Worm (Caenorhabditis elegans) whole organism, L3 larva: ENCODE data around the gene F17H10.1.

Experiments used
- R02D3.7 ChIP-seq: fragments of 150-350 bp; optimal IDR thresholded peaks from 2 replicates; lab custom pipeline; 2014; ENCODE audit warnings: missing biosample characterization, missing genetic modification characterization
- ZK546.5 ChIP-seq: sonication (generic microtip); optimal IDR thresholded peaks from 2 replicates; lab custom pipeline; 2017; ENCODE audit warnings: missing biosample characterization, missing genetic modification characterization
- aly-2 ChIP-seq: fragments of 150-350 bp; optimal IDR thresholded peaks from 2 replicates; lab custom pipeline; 2014; ENCODE audit warnings: missing biosample characterization, missing genetic modification characterization
- ama-1 ChIP-seq: fragments of 150-350 bp; optimal IDR thresholded peaks from 2 replicates; lab custom pipeline; 2018
- ceh-16 ChIP-seq: sonication (generic microtip); optimal IDR thresholded peaks from 2 replicates; lab custom pipeline; 2017; ENCODE audit warnings: missing biosample characterization, missing genetic modification characterization
- ceh-28 ChIP-seq: fragments of 150-350 bp; optimal IDR thresholded peaks from 2 replicates; lab custom pipeline; 2014; ENCODE audit warnings: missing biosample characterization, missing genetic modification reagents, missing genetic modification characterization
- ceh-82 ChIP-seq: fragments of 150-350 bp; optimal IDR thresholded peaks from 2 replicates; lab custom pipeline; 2014; ENCODE audit warnings: missing biosample characterization, missing genetic modification characterization
- ceh-9 ChIP-seq: sonication (generic microtip); optimal IDR thresholded peaks from 2 replicates; lab custom pipeline; 2018; ENCODE audit warnings: missing biosample characterization, missing genetic modification characterization
- daf-12 ChIP-seq: fragments of 150-350 bp; optimal IDR thresholded peaks from 2 replicates; lab custom pipeline; 2014; ENCODE audit warnings: missing biosample characterization, missing genetic modification reagents, missing genetic modification characterization
- egl-27 ChIP-seq: sonication (generic microtip); optimal IDR thresholded peaks from 4 replicates; lab custom pipeline; 2017; ENCODE audit warnings: missing biosample characterization, missing genetic modification reagents, missing genetic modification characterization
- egl-5 ChIP-seq: fragments of 150-350 bp; optimal IDR thresholded peaks from 2 replicates; lab custom pipeline; 2017; ENCODE audit warnings: missing biosample characterization, missing genetic modification reagents, missing genetic modification characterization, inconsistent platforms
- elt-1 ChIP-seq: fragments of 150-350 bp; optimal IDR thresholded peaks from 2 replicates; lab custom pipeline; 2014; ENCODE audit warnings: missing biosample characterization, missing genetic modification characterization
- elt-2 ChIP-seq: sonication (generic microtip); optimal IDR thresholded peaks from 2 replicates; lab custom pipeline; 2016; ENCODE audit warnings: missing genetic modification reagents, mild to moderate bottlenecking, missing genetic modification characterization, missing compliant biosample characterization
- elt-3 ChIP-seq, 3 experiments: fragments of 150-350 bp in 1 of 3; sonication (generic microtip) in 2 of 3; optimal IDR thresholded peaks; 2 replicates in 2 of 3; 4 replicates in 1 of 3; lab custom pipeline; 2014 to 2017; ENCODE audit warnings: missing biosample characterization in 3 of 3, missing genetic modification characterization in 3 of 3
- eor-1 ChIP-seq, 2 experiments: fragments of 150-350 bp; optimal IDR thresholded peaks; 2 replicates each; lab custom pipeline; 2014 to 2018; ENCODE audit warnings: missing biosample characterization in 2 of 2, missing genetic modification characterization in 2 of 2
- fkh-10 ChIP-seq: sonication (generic microtip); optimal IDR thresholded peaks from 2 replicates; lab custom pipeline; 2017; ENCODE audit warnings: missing biosample characterization, missing genetic modification reagents, missing genetic modification characterization
- fkh-2 ChIP-seq: fragments of 150-350 bp; optimal IDR thresholded peaks from 2 replicates; lab custom pipeline; 2014; ENCODE audit warnings: missing biosample characterization, missing genetic modification reagents, missing genetic modification characterization
- fos-1 ChIP-seq: fragments of 150-350 bp; optimal IDR thresholded peaks from 2 replicates; lab custom pipeline; 2014; ENCODE audit warnings: missing biosample characterization, missing genetic modification characterization
- hmg-11 ChIP-seq: sonication (generic microtip); optimal IDR thresholded peaks from 2 replicates; lab custom pipeline; 2016; ENCODE audit warnings: missing genetic modification characterization, missing compliant biosample characterization
- jun-1 ChIP-seq: fragments of 150-350 bp; optimal IDR thresholded peaks from 2 replicates; lab custom pipeline; 2014; ENCODE audit warnings: missing biosample characterization, missing genetic modification reagents, missing genetic modification characterization
- lin-15B ChIP-seq: fragments of 150-350 bp; optimal IDR thresholded peaks from 2 replicates; lab custom pipeline; 2014; ENCODE audit warnings: missing biosample characterization, missing genetic modification characterization
- lin-39 ChIP-seq: fragments of 150-350 bp; optimal IDR thresholded peaks from 2 replicates; lab custom pipeline; 2018; ENCODE audit warnings: missing biosample characterization, missing genetic modification reagents, missing genetic modification characterization
- lsy-12 ChIP-seq: sonication (generic microtip); optimal IDR thresholded peaks from 2 replicates; lab custom pipeline; 2016; ENCODE audit warnings: mild to moderate bottlenecking, missing genetic modification characterization, missing compliant biosample characterization
- mdl-1 ChIP-seq: fragments of 150-350 bp; optimal IDR thresholded peaks from 2 replicates; lab custom pipeline; 2014; ENCODE audit warnings: missing biosample characterization, missing genetic modification characterization
- mml-1 ChIP-seq: fragments of 150-350 bp; sonication (generic microtip); optimal IDR thresholded peaks from 3 replicates; lab custom pipeline; 2014; ENCODE audit warnings: missing biosample characterization, missing genetic modification characterization
- nfya-1 ChIP-seq: sonication (generic microtip); optimal IDR thresholded peaks from 2 replicates; lab custom pipeline; 2017; ENCODE audit warnings: missing genetic modification characterization, mild to moderate bottlenecking, missing compliant biosample characterization, antibody characterized with exemption, moderate library complexity; ENCODE audit not compliant: insufficient read depth
- nhr-11 ChIP-seq: fragments of 150-350 bp; optimal IDR thresholded peaks from 2 replicates; lab custom pipeline; 2014; ENCODE audit warnings: missing biosample characterization, missing genetic modification characterization
- nhr-12 ChIP-seq: fragments of 150-350 bp; optimal IDR thresholded peaks from 2 replicates; lab custom pipeline; 2014; ENCODE audit warnings: missing biosample characterization, missing genetic modification characterization
- nhr-23 ChIP-seq: fragments of 150-350 bp; optimal IDR thresholded peaks from 2 replicates; lab custom pipeline; 2014; ENCODE audit warnings: missing biosample characterization, missing genetic modification reagents, missing genetic modification characterization
- nhr-237 ChIP-seq: fragments of 150-350 bp; optimal IDR thresholded peaks from 2 replicates; lab custom pipeline; 2014; ENCODE audit warnings: missing biosample characterization, missing genetic modification characterization
- nhr-25 ChIP-seq: sonication (generic microtip); optimal IDR thresholded peaks from 2 replicates; lab custom pipeline; 2017; ENCODE audit warnings: missing biosample characterization, missing genetic modification characterization
- nhr-43 ChIP-seq: sonication (generic microtip); optimal IDR thresholded peaks from 2 replicates; lab custom pipeline; 2016; ENCODE audit warnings: mild to moderate bottlenecking, missing genetic modification characterization, missing compliant biosample characterization; ENCODE audit not compliant: poor library complexity, severe bottlenecking
- nhr-67 ChIP-seq: fragments of 150-350 bp; optimal IDR thresholded peaks from 2 replicates; lab custom pipeline; 2014; ENCODE audit warnings: missing biosample characterization, missing genetic modification characterization
- nhr-76 ChIP-seq: fragments of 150-350 bp; sonication (generic microtip); optimal IDR thresholded peaks from 5 replicates; lab custom pipeline; 2014; ENCODE audit warnings: missing biosample characterization, missing genetic modification characterization
- nhr-77 ChIP-seq: fragments of 150-350 bp; optimal IDR thresholded peaks from 2 replicates; lab custom pipeline; 2014; ENCODE audit warnings: missing biosample characterization, missing genetic modification characterization
- pha-4 ChIP-seq: fragments of 150-350 bp; optimal IDR thresholded peaks from 2 replicates; lab custom pipeline; 2014; ENCODE audit warnings: missing biosample characterization, missing genetic modification reagents, missing genetic modification characterization
- pqm-1 ChIP-seq: fragments of 150-350 bp; optimal IDR thresholded peaks from 2 replicates; lab custom pipeline; 2017; ENCODE audit warnings: missing biosample characterization, missing genetic modification characterization, inconsistent platforms
- sea-2 ChIP-seq: fragments of 150-350 bp; sonication (generic microtip); optimal IDR thresholded peaks from 4 replicates; lab custom pipeline; 2014; ENCODE audit warnings: missing biosample characterization, missing genetic modification reagents, missing genetic modification characterization
- skn-1 ChIP-seq: fragments of 150-350 bp; optimal IDR thresholded peaks from 2 replicates; lab custom pipeline; 2014; ENCODE audit warnings: missing biosample characterization, missing genetic modification characterization
- snpc-4 ChIP-seq: fragments of 150-350 bp; optimal IDR thresholded peaks from 2 replicates; lab custom pipeline; 2014; ENCODE audit warnings: missing biosample characterization, missing genetic modification characterization
- tbx-2 ChIP-seq: sonication (generic microtip); optimal IDR thresholded peaks from 2 replicates; lab custom pipeline; 2016; ENCODE audit warnings: mild to moderate bottlenecking, missing genetic modification characterization, missing compliant biosample characterization
- unc-39 ChIP-seq: sonication (generic microtip); optimal IDR thresholded peaks from 4 replicates; lab custom pipeline; 2017; ENCODE audit warnings: missing biosample characterization, missing genetic modification characterization
- unc-62 ChIP-seq: fragments of 150-350 bp; sonication (generic microtip); optimal IDR thresholded peaks from 4 replicates; lab custom pipeline; 2014; ENCODE audit warnings: missing biosample characterization, missing genetic modification reagents, missing genetic modification characterization
- zag-1 ChIP-seq: fragments of 150-350 bp; optimal IDR thresholded peaks from 2 replicates; lab custom pipeline; 2014; ENCODE audit warnings: missing biosample characterization, missing genetic modification characterization
- ztf-11 ChIP-seq: fragments of 150-350 bp; optimal IDR thresholded peaks from 2 replicates; lab custom pipeline; 2014; ENCODE audit warnings: missing biosample characterization, missing genetic modification characterization
- ztf-4 ChIP-seq: fragments of 150-350 bp; optimal IDR thresholded peaks from 2 replicates; lab custom pipeline; 2014; ENCODE audit warnings: missing biosample characterization, missing genetic modification characterization

The F17H10.1 gene

ce11 chrX:13144975-13145618 is 40.1 kb downstream of the F17H10.1 start:
- peak; percentile 93 for TF ChIP-seq lin-39 (tag; lab: Kevin White, UChicago)
- no peak for TF ChIP-seq unc-39 (tag; lab: Kevin White, UChicago)
- peak; percentile 90 for TF ChIP-seq elt-2
- peak; percentile 71 for TF ChIP-seq pqm-1 (tag; lab: Kevin White, UChicago)
- no peak for TF ChIP-seq nhr-77
- TF ChIP-seq zag-1 (tag; lab: Kevin White, UChicago), result peak; percentile 71
- TF ChIP-seq fkh-2 (tag; lab: Kevin White, UChicago), result no peak
- TF ChIP-seq ztf-11 (tag; lab: Kevin White, UChicago), result peak; percentile 19
- peak; percentile 96 for TF ChIP-seq pha-4 (tag; lab: Kevin White, UChicago)
- peak; percentile 75 for TF ChIP-seq fos-1 (tag; lab: Kevin White, UChicago)
- TF ChIP-seq nhr-43 (tag; lab: Kevin White, UChicago), result peak; percentile 92
- peak; percentile 92 for TF ChIP-seq ceh-28 (tag; lab: Kevin White, UChicago)
- TF ChIP-seq lsy-12 (tag; lab: Kevin White, UChicago), result peak; percentile 90
- peak; percentile 99 for TF ChIP-seq hmg-11 (tag; lab: Kevin White, UChicago)
- peak in 1 of 3 experiments; percentile 71 for TF ChIP-seq elt-3 (tag; optimal IDR thresholded peaks at IDR 0.05; lab: Kevin White, UChicago)
- no peak for TF ChIP-seq nhr-237 (tag; lab: Kevin White, UChicago)
- TF ChIP-seq nhr-67 (tag; lab: Kevin White, UChicago), result no peak
- no peak for TF ChIP-seq nhr-12 (tag; lab: Kevin White, UChicago)
- no peak for TF ChIP-seq ZK546.5 (tag; lab: Kevin White, UChicago)
- TF ChIP-seq unc-62 (GFP tag; lab: Kevin White, UChicago), result peak; percentile 88
- peak; percentile 77 for TF ChIP-seq skn-1 (tag; lab: Kevin White, UChicago)
- TF ChIP-seq eor-1 (tag; optimal IDR thresholded peaks at IDR 0.05; lab: Kevin White, UChicago), result no peak
- peak; percentile 53 for TF ChIP-seq nhr-76 (tag; lab: Kevin White, UChicago)
- TF ChIP-seq ceh-16 (tag; lab: Kevin White, UChicago), result no peak
- peak; percentile 75 for TF ChIP-seq snpc-4 (tag; lab: Kevin White, UChicago)
- TF ChIP-seq fkh-10, result peak; percentile 88
- TF ChIP-seq egl-5 (tag; lab: Kevin White, UChicago), result peak; percentile 82
- TF ChIP-seq ama-1 (lab: Kevin White, UChicago), result peak; percentile 99
- no peak for TF ChIP-seq daf-12 (tag; lab: Kevin White, UChicago)
- peak; percentile 82 for TF ChIP-seq egl-27 (tag; lab: Kevin White, UChicago)
- peak; percentile 94 for TF ChIP-seq nhr-25
- peak; percentile 97 for TF ChIP-seq mdl-1 (tag; lab: Kevin White, UChicago)
- no peak for TF ChIP-seq ceh-9 (tag; lab: Kevin White, UChicago)
- peak; percentile 74 for TF ChIP-seq R02D3.7 (tag; lab: Kevin White, UChicago)
- TF ChIP-seq lin-15B (tag; lab: Kevin White, UChicago), result peak; percentile 65
- peak; percentile 65 for TF ChIP-seq mml-1 (tag; lab: Kevin White, UChicago)
- TF ChIP-seq aly-2 (tag; lab: Kevin White, UChicago), result no peak
- peak; percentile 66 for TF ChIP-seq ceh-82
- TF ChIP-seq tbx-2 (tag; lab: Kevin White, UChicago), result peak; percentile 93
- TF ChIP-seq jun-1 (tag; lab: Kevin White, UChicago), result peak; percentile 96
- TF ChIP-seq sea-2, result peak; percentile 72
- peak; percentile 93 for TF ChIP-seq nhr-23 (tag; lab: Kevin White, UChicago)
- peak; percentile 95 for TF ChIP-seq nfya-1 (tag; lab: Kevin White, UChicago)
- TF ChIP-seq nhr-11 (tag; lab: Kevin White, UChicago), result peak; percentile 89
- TF ChIP-seq ztf-4 (tag; lab: Kevin White, UChicago), result peak; percentile 68
- TF ChIP-seq elt-1 (tag; lab: Kevin White, UChicago), result peak; percentile 66
